Fruit fly (Drosophila melanogaster): ENCODE results near the gene Rbf.

The Rbf gene

dm6 chrX:801157-801872, at the start of gene Rbf:
Gene Rbf, minus strand, starts transcription at chrX:801479.
- no peak for TF ChIP-seq CG8478 (optimal IDR thresholded peaks at IDR 0.05)
- TF ChIP-seq CTCF (optimal IDR thresholded peaks at IDR 0.05): no peak

DNA sequence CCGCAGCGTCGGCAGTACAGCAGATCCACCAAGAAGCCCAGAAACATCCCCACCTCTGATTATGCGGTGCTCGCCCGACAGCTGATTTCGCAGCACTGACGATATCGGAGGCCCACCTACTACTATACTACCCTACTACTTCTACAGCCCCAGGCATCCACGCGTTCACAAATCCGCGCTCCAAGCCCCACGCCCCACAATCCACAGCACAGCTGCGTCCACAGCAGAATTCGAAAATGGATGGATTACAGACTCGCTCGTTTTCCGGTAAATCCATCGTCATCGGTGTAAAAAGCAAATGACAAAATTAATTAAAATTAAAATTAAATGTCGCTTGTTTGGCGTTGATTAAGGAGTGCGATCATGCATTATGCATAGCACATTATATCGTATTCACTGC, 45.8 kb upstream of the Rbf start, which contains the start of gene CG3713:
CG3713 (minus strand) TSS at position 101 of the 400 bp plus-strand sequence.
- TF ChIP-seq CTCF (optimal IDR thresholded peaks at IDR 0.05) (no peak), CG8478 (optimal IDR thresholded peaks at IDR 0.05) (no peak)

DNA sequence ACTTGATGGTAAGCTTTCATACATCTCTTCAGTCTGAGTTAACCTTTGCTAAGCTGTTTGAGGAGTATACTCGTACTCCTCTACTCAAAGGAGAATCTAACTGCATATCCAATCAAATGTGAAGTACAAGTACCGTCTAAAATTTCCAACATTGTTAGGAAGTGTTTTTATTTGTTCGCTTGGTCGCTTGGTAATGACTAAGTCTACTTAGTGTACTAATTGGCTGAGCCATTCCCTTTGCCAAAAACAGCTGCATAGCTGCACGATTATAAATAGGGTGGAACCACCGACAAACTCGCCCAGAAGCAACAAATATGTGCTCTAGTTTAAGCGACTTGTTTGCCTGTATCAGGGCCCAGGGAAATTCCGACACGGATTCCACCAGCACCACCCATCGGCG, 43.2 kb upstream of the Rbf start, which contains the start of gene CG14635:
CG14635 (plus strand) TSS at position 301 of the 400 bp plus-strand sequence.
- no peak for TF ChIP-seq CG8478 (optimal IDR thresholded peaks at IDR 0.05)
- no peak for TF ChIP-seq CTCF (optimal IDR thresholded peaks at IDR 0.05)

DNA sequence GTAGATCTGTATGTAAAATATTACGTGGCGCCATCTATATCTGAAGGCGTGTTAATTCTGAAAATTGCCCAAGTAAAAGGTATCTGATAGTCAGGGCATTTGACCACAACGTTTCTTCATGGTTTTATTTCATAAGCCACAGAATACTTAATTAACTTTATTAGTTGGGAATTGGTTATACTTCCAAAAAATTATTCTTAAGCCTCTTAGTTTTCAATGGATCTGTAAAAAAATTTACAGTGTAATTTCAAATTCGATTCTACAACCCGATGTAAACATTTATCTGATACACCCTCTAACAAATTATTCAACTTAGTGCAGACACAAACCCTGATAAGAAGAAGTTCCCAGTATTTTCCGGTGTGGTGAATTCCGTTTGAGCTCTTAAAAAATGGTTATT, 42.2 kb upstream of the Rbf start:
- TF ChIP-seq CTCF (optimal IDR thresholded peaks at IDR 0.05) (peak; percentile 57 to 76), CG8478 (optimal IDR thresholded peaks at IDR 0.05) (no peak)

dm6 chrX:841941-842340, 40.7 kb upstream of the Rbf start:
- TF ChIP-seq CTCF (optimal IDR thresholded peaks at IDR 0.05) (no peak), CG8478 (optimal IDR thresholded peaks at IDR 0.05) (no peak)

- TF ChIP-seq CTCF (optimal IDR thresholded peaks at IDR 0.05): peak in 1 of 2 experiments; percentile 10
- no peak for TF ChIP-seq CG8478 (optimal IDR thresholded peaks at IDR 0.05)
Measured at dm6 chrX:841038-841437, 39.8 kb upstream of the Rbf start.

DNA sequence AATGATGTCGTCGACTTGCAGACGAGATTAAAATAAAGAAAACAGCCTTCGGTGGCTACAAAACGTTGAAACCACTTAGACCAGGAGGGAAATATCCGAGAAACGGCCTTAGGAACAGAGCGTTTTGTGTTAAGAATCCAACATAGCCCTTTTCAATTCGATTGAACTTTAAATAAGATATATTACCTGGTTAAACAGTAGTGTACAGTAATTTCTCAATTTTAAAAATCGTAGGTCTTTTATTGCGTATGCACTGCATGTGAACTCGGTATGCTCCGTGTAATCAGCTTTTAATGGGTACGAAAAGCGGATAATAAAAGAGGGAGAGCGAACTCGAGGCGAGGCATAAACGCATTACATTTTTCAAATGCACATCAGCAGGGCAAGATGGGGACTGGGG, 36.7 kb upstream of the Rbf start:
- TF ChIP-seq CG8478 (optimal IDR thresholded peaks at IDR 0.05) (no peak), CTCF (optimal IDR thresholded peaks at IDR 0.05) (no peak)

dm6 chrX:835965-836690, 34.8 kb upstream of the Rbf start:
- TF ChIP-seq CG8478 (optimal IDR thresholded peaks at IDR 0.05): no peak
- TF ChIP-seq CTCF (optimal IDR thresholded peaks at IDR 0.05): no peak

DNA sequence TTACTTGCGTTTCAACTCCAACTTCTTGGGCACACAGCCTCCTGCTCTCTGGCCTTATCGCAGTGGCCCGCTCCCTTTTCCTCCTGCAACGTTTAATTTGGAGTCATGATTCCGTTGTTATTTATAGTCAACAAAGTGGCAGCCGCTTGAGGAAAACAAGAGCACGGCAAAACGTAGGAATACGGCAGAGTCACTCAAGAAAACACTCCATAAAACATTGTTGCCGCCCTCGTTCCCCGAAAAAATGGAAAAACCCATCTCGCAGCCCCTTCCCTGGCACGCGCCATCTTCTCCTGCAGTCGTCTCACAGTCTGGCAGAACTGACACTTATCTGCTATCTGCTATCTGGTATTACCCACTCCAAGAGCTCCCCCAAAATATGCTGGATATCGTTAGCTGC, 23.7 kb upstream of the Rbf start:
- no peak for TF ChIP-seq CTCF (optimal IDR thresholded peaks at IDR 0.05)
- no peak for TF ChIP-seq CG8478 (optimal IDR thresholded peaks at IDR 0.05)

DNA sequence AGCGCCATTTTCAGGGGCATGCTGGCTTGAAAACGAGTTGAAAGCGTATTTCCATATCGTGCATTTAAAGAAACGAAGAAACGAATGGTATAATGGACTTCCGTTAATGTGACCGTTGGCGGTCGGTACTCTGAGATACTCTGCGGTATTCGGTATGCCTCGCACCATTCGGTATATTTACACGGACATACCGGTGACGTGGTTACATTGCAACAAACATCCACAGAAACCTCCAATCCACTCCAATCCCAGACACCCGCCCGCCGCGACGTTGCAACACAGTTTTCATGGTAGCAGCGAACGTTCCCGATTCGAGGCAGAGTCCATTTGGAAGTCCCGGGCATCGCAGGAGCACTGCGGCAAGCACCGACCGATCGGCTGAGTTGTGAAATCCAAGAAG, 4.6 kb upstream of the Rbf start, which contains the start of gene Sec22:
Sec22 (plus strand) TSS at position 170 of the 400 bp plus-strand sequence.
- TF ChIP-seq CTCF (optimal IDR thresholded peaks at IDR 0.05) (no peak), CG8478 (optimal IDR thresholded peaks at IDR 0.05) (no peak)

DNA sequence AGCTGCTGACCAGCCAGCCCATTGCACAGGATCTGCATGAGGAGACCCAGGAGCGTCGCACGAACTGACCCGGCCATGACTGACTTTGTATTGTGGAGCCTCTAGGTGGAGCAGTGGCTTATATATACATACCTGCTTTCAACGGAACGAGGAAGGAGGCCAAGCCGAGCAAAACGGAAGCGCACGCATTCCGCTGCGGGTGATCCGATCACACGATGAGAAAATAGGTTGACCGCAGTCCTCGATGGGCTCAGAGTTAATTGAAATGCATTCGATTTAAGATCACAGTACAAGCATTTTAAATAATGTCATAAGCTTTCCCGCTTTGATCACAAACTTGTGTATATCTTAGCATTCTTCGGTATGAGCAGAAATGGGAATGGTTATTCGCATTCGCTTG, 3.5 kb upstream of the Rbf start, which contains the start of gene CG13358:
CG13358 (minus strand) TSS at position 101 of the 400 bp plus-strand sequence.
- no peak for TF ChIP-seq CTCF (optimal IDR thresholded peaks at IDR 0.05)

DNA sequence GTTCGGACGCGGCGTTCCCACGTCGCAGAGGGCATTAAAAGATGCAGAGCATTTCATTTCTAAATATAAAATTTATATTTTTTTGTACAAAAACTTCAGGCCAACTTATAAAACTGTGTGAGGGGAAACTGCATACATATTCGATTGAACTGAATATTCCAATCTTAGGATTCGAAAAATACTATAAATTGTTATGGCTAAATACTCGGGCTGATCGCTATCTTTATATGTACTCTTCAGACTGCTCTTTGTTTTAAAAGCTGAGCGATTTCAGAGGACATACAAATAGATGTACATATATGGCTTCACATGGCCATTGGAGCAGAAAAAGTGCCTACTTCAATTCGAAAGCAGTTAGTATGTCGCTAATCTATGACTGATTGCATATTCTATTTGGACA, 2.1 kb upstream of the Rbf start, which contains the start of gene CG13359:
CG13359 (minus strand) TSS at position 101 of the 400 bp plus-strand sequence.
- TF ChIP-seq CG8478 (optimal IDR thresholded peaks at IDR 0.05): no peak
- no peak for TF ChIP-seq CTCF (optimal IDR thresholded peaks at IDR 0.05)

DNA sequence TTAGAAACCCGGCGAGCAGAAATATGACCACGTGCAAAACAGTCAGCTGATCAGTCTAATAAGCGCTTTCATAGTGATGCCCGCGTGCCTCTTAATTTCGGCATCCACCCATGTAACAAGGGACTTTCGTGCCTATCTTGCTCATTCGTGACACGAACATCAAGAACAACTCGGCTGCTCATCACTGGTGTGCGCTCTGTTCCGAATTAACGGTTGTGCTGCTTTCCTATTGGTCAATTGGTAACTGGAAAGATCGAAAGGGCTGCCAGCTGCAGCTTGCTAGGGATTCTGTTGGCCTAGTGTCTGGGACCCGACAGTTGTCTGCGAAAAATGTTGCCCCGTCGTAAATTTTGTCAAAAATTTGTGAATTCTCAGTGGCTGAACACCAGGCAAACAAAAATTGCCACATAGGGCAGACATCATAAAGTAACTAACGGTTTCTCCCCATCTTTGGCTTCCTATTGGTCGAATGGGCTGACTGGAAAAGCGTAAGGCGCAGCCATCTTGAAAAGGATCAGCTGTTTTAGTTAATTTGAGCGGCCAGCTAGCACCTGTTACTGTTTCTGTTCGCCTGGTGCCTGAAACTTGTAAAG, 4.8 kb downstream of the Rbf start:
- TF ChIP-seq CG8478 (optimal IDR thresholded peaks at IDR 0.05) (no peak), CTCF (optimal IDR thresholded peaks at IDR 0.05) (no peak)

dm6 chrX:792923-793322, 8.4 kb downstream of the Rbf start, which contains the start of gene CG16989:
Gene CG16989, plus strand, starts transcription at chrX:793147.
- TF ChIP-seq CG8478 (optimal IDR thresholded peaks at IDR 0.05) (no peak), CTCF (optimal IDR thresholded peaks at IDR 0.05) (peak in 1 of 2 experiments; percentile 22)

DNA sequence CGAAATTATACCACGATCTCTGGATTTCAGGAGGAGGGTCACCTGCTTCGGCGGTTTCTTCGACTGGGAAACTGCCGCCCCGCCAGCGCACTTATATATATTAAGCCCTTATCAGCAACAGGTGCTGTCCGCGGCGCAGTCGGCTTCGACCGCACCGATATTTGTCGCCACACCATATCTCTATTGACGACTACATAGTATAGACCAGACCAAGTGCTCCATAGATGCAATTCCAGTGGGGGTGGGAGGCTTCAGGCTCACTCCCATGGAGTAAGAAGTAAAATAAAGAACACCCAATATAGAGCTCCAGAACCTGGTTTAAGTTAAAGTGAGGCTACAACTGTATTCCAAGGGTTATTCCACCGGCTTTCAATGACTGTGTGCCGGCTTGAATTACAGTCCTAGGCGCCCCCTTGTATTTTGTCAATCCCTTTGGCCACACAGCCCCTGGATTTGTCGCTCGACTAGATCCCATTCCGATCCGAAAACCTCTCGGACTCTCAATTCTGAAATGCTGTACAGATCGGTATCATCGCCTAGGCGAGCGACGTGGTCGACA, 11.2 kb downstream of the Rbf start, which contains the start of gene CG13360:
CG13360 (minus strand) TSS at position 51 of the 559 bp plus-strand sequence.
- TF ChIP-seq CG8478 (optimal IDR thresholded peaks at IDR 0.05) (no peak), CTCF (optimal IDR thresholded peaks at IDR 0.05) (no peak)
